Fruit fly (Drosophila melanogaster) whole organism, adult: Measurements from ENCODE around the gene Acp1.

Experiments used
- CG12768 ChIP-seq: fragments of 200-800 bp; sonication (Bioruptor generic); optimal IDR thresholded peaks from 2 replicates; lab custom pipeline; 2017; ENCODE audit warnings: missing biosample characterization, missing genetic modification characterization, mild to moderate bottlenecking, moderate library complexity, missing genetic modification reagents
- CG33017 ChIP-seq: fragments of 200-800 bp; sonication (Bioruptor generic); optimal IDR thresholded peaks from 2 replicates; lab custom pipeline; 2018; ENCODE audit warnings: missing biosample characterization, mild to moderate bottlenecking, missing genetic modification characterization, moderate library complexity
- CG5204 ChIP-seq: fragments of 200-800 bp; sonication (Bioruptor generic); optimal IDR thresholded peaks from 2 replicates; lab custom pipeline; 2016; ENCODE audit warnings: missing biosample characterization, missing genetic modification characterization
- CG7101 ChIP-seq: fragments of 200-800 bp; sonication (Bioruptor generic); optimal IDR thresholded peaks from 2 replicates; lab custom pipeline; 2018; ENCODE audit warnings: missing biosample characterization, mild to moderate bottlenecking, missing genetic modification characterization, moderate library complexity
- Clk ChIP-seq: fragments of 200-800 bp; sonication (Bioruptor generic); optimal IDR thresholded peaks from 2 replicates; lab custom pipeline; 2017; ENCODE audit warnings: missing biosample characterization, missing genetic modification characterization
- Mnt ChIP-seq: fragments of 200-800 bp; sonication (Bioruptor generic); optimal IDR thresholded peaks from 2 replicates; lab custom pipeline; 2016; ENCODE audit warnings: missing biosample characterization, mild to moderate bottlenecking, missing genetic modification characterization
- bab1 ChIP-seq: fragments of 200-800 bp; sonication (Bioruptor generic); optimal IDR thresholded peaks from 3 replicates; lab custom pipeline; 2019; ENCODE audit warnings: missing biosample characterization, mild to moderate bottlenecking, missing genetic modification characterization, moderate library complexity
- cic ChIP-seq: fragments of 200-800 bp; sonication (Bioruptor generic); optimal IDR thresholded peaks from 2 replicates; lab custom pipeline; 2017; ENCODE audit warnings: missing biosample characterization, mild to moderate bottlenecking, missing genetic modification characterization, moderate library complexity
- cnc ChIP-seq, 2 experiments: fragments of >200 bp; optimal IDR thresholded peaks; 2 replicates each; lab custom pipeline; 2017
- kay ChIP-seq: fragments of 200-800 bp; sonication (Bioruptor generic); peaks from one replicate; lab custom pipeline; 2016; ENCODE audit warnings: missing biosample characterization, missing genetic modification characterization, borderline replicate concordance
- ovo ChIP-seq: fragments of 200-800 bp; sonication (Bioruptor generic); optimal IDR thresholded peaks from 2 replicates; lab custom pipeline; 2016; ENCODE audit warnings: missing biosample characterization, missing genetic modification characterization
- tj ChIP-seq: fragments of 200-800 bp; sonication (Bioruptor generic); optimal IDR thresholded peaks from 3 replicates; lab custom pipeline; 2017; ENCODE audit warnings: missing biosample characterization, mild to moderate bottlenecking, missing genetic modification characterization, moderate library complexity
- toe ChIP-seq: fragments of 200-800 bp; sonication (Bioruptor generic); optimal IDR thresholded peaks from 2 replicates; lab custom pipeline; 2016; ENCODE audit warnings: missing biosample characterization, missing genetic modification characterization

DNA sequence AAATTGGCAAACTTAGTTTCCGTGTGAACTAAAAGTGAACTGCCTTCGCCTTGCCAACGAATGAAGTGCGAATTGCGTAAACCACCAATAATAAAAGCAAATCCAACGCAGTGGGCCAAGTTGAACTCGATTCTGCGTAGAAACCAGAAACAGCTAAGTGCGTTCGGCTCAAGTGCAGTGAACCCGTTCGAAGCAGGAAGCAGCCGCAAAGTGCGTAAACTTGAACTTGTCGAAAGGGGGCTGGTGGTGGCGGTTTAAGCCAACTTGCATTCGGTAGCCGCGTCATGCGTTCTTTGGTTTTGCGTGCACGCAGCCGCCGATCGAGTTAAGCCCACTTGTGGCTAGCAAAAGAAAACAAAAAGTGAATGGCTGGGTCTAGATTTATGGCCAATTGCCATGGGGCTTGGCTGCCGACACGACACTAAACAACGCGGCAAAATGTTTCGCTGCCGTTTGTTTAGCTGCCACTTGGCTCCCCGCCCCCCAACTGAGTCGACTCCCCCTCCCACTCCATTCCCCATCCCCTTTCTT, 9.4 kb upstream of the Acp1 start:
- no peak for TF ChIP-seq cnc (optimal IDR thresholded peaks at IDR 0.05; lab: Kevin White, UChicago)
- no peak for TF ChIP-seq kay (GFP tag; lab: Kevin White, UChicago)
- TF ChIP-seq toe (GFP tag; lab: Kevin White, UChicago) = no peak
- TF ChIP-seq tj = no peak
- TF ChIP-seq CG5204 (GFP tag; lab: Kevin White, UChicago) = no peak
- TF ChIP-seq Mnt (GFP tag; lab: Kevin White, UChicago) = no peak
- no peak for TF ChIP-seq CG7101 (tag; lab: Kevin White, UChicago)
- no peak for TF ChIP-seq CG33017
- no peak for TF ChIP-seq bab1 (GFP tag; lab: Kevin White, UChicago)
- no peak for TF ChIP-seq cic (GFP tag; lab: Kevin White, UChicago)
- TF ChIP-seq Clk (GFP tag; lab: Kevin White, UChicago) = no peak
- no peak for TF ChIP-seq CG12768 (GFP tag; lab: Kevin White, UChicago)
- no peak for TF ChIP-seq ovo (GFP tag; lab: Kevin White, UChicago)
